Fruit fly (Drosophila melanogaster): Measurements from ENCODE around the gene Blos3.

Blos3 gene

dm6 chr3L:18869035-18869826 lies 793 bp upstream of the Blos3 start, which contains the start of gene Grx1 (continued):
- peak; percentile 59 for TF ChIP-seq grau (tag; optimal IDR thresholded peaks at IDR 0.05)
- TF ChIP-seq gcm2 (GFP tag; optimal IDR thresholded peaks at IDR 0.05): no peak
- TF ChIP-seq CG5180 (GFP tag; optimal IDR thresholded peaks at IDR 0.05): peak; percentile 6
- TF ChIP-seq CG11696 (GFP tag; IDR thresholded peaks at IDR 0.05): no peak
- TF ChIP-seq Drgx (GFP tag; IDR thresholded peaks at IDR 0.05): peak; percentile 34; the same call in 1 of the 2 replicates
- no peak for TF ChIP-seq CG4404 (GFP tag; IDR thresholded peaks at IDR 0.05)
- TF ChIP-seq tx (GFP tag; optimal IDR thresholded peaks at IDR 0.05): peak; percentile 9
- peak; percentile 5 for TF ChIP-seq gfzf (GFP tag; optimal IDR thresholded peaks at IDR 0.05)
- TF ChIP-seq tgo (GFP tag; IDR thresholded peaks at IDR 0.05): peak; percentile 26; the same call in 1 of the 3 replicates
- TF ChIP-seq CG8290 (GFP tag; optimal IDR thresholded peaks at IDR 0.05): peak; percentile 50
- peak in 1 of 2 experiments; percentile 35 for TF ChIP-seq CG8290 (tag; optimal IDR thresholded peaks at IDR 0.05)
- TF ChIP-seq BtbVII (GFP tag; optimal IDR thresholded peaks at IDR 0.05): peak; percentile 67
- TF ChIP-seq CG10543 (GFP tag; optimal IDR thresholded peaks at IDR 0.05): peak; percentile 66
- no peak for TF ChIP-seq Atf6 (GFP tag; IDR thresholded peaks at IDR 0.05)
- TF ChIP-seq CG9609 (GFP tag; optimal IDR thresholded peaks at IDR 0.05): peak; percentile 14
- TF ChIP-seq Fer1 (GFP tag; optimal IDR thresholded peaks at IDR 0.05): peak; percentile 39
- TF ChIP-seq crol (GFP tag; IDR thresholded peaks at IDR 0.05): peak; percentile 77
- TF ChIP-seq ash1 (GFP tag; optimal IDR thresholded peaks at IDR 0.05): no peak
- TF ChIP-seq CG7372 (GFP tag; IDR thresholded peaks at IDR 0.05): no peak
- no peak for TF ChIP-seq her (GFP tag; optimal IDR thresholded peaks at IDR 0.05)
- peak; percentile 76 for TF ChIP-seq PHDP (tag; optimal IDR thresholded peaks at IDR 0.05)
- TF ChIP-seq CG3407 (GFP tag; optimal IDR thresholded peaks at IDR 0.05): peak; percentile 21
- no peak for TF ChIP-seq jumu (GFP tag; optimal IDR thresholded peaks at IDR 0.05)
- peak; percentile 49 for TF ChIP-seq CG9727 (GFP tag; optimal IDR thresholded peaks at IDR 0.05)
- TF ChIP-seq bcd (GFP tag; optimal IDR thresholded peaks at IDR 0.05): peak; percentile 25
- peak; percentile 48 for TF ChIP-seq CG9817 (tag; optimal IDR thresholded peaks at IDR 0.05)
- TF ChIP-seq CG18619 (GFP tag; optimal IDR thresholded peaks at IDR 0.05): peak; percentile 38
- peak; percentile 7 for TF ChIP-seq pum (GFP tag; optimal IDR thresholded peaks at IDR 0.05)
- TF ChIP-seq CG6683 (GFP tag; optimal IDR thresholded peaks at IDR 0.05): no peak
- no peak for TF ChIP-seq CG6272 (GFP tag; IDR thresholded peaks at IDR 0.05)
- no peak for TF ChIP-seq dimm (GFP tag; IDR thresholded peaks at IDR 0.05)
- TF ChIP-seq Sry-δ (GFP tag; optimal IDR thresholded peaks at IDR 0.05): peak; percentile 4
- peak; percentile 53 for TF ChIP-seq CG13775 (GFP tag; optimal IDR thresholded peaks at IDR 0.05)
- TF ChIP-seq Trl (optimal IDR thresholded peaks at IDR 0.05): no peak
- TF ChIP-seq Trl (GFP tag; optimal IDR thresholded peaks at IDR 0.05): peak; percentile 23
- TF ChIP-seq CG10979 (tag; optimal IDR thresholded peaks at IDR 0.05): peak; percentile 51
- no peak for TF ChIP-seq Doc3 (GFP tag; IDR thresholded peaks at IDR 0.05; ENCODE audit: partially characterized antibody)
- TF ChIP-seq kni (GFP tag; optimal IDR thresholded peaks at IDR 0.05): no peak
- TF ChIP-seq sima (GFP tag; optimal IDR thresholded peaks at IDR 0.05): no peak
- TF ChIP-seq CG4707 (GFP tag; optimal IDR thresholded peaks at IDR 0.05): no peak
- TF ChIP-seq Lim3 (GFP tag; IDR thresholded peaks at IDR 0.05): no peak
- no peak for TF ChIP-seq amos (GFP tag; IDR thresholded peaks at IDR 0.05; ENCODE audit: partially characterized antibody)
- TF ChIP-seq CG7839 (tag; optimal IDR thresholded peaks at IDR 0.05): peak; percentile 53
- TF ChIP-seq br (optimal IDR thresholded peaks at IDR 0.05): no peak
- TF ChIP-seq lilli (GFP tag; optimal IDR thresholded peaks at IDR 0.05): peak; percentile 80
- TF ChIP-seq sqz (GFP tag; optimal IDR thresholded peaks at IDR 0.05): peak; percentile 29
- TF ChIP-seq so (GFP tag; IDR thresholded peaks at IDR 0.05): no peak
- TF ChIP-seq CG12071 (GFP tag; optimal IDR thresholded peaks at IDR 0.05): no peak
- peak; percentile 53 for TF ChIP-seq dmrt99B (tag; optimal IDR thresholded peaks at IDR 0.05)
- TF ChIP-seq CG6254 (GFP tag; optimal IDR thresholded peaks at IDR 0.05): no peak
